Fruit fly (Drosophila melanogaster): Measurements from ENCODE around the gene wat.
A peak's percentile ranks its signal among the peaks of the same experiment; 100 is the strongest.

wat gene

dm6 chr3R:28950859-28951351 is 69.3 kb downstream of the wat start:
- TF ChIP-seq foxo (GFP tag; optimal IDR thresholded peaks at IDR 0.05) (no peak), Dif (GFP tag; optimal IDR thresholded peaks at IDR 0.05; ENCODE audit: partially characterized antibody) (no peak), br (GFP tag; optimal IDR thresholded peaks at IDR 0.05) (no peak), Hr78 (GFP tag; optimal IDR thresholded peaks at IDR 0.05) (no peak), usp (GFP tag; optimal IDR thresholded peaks at IDR 0.05) (no peak), Mio (GFP tag; optimal IDR thresholded peaks at IDR 0.05) (no peak), CG9705 (GFP tag; optimal IDR thresholded peaks at IDR 0.05) (no peak), Dfd (GFP tag; optimal IDR thresholded peaks at IDR 0.05) (peak; percentile 89)

Measured in whole organism, wandering third instar larva.